Worm (Caenorhabditis elegans) whole organism, L3 larva: ENCODE data around the gene Y55F3AR.2.

ENCODE experiments used
- ZK546.5 ChIP-seq: sonication (generic microtip); optimal IDR thresholded peaks from 2 replicates; lab custom pipeline; 2017; ENCODE audit warnings: missing biosample characterization, missing genetic modification characterization
- aly-2 ChIP-seq: fragments of 150-350 bp; optimal IDR thresholded peaks from 2 replicates; lab custom pipeline; 2014; ENCODE audit warnings: missing biosample characterization, missing genetic modification characterization
- ceh-16 ChIP-seq: sonication (generic microtip); optimal IDR thresholded peaks from 2 replicates; lab custom pipeline; 2017; ENCODE audit warnings: missing biosample characterization, missing genetic modification characterization
- ceh-28 ChIP-seq: fragments of 150-350 bp; optimal IDR thresholded peaks from 2 replicates; lab custom pipeline; 2014; ENCODE audit warnings: missing biosample characterization, missing genetic modification reagents, missing genetic modification characterization
- ceh-82 ChIP-seq: fragments of 150-350 bp; optimal IDR thresholded peaks from 2 replicates; lab custom pipeline; 2014; ENCODE audit warnings: missing biosample characterization, missing genetic modification characterization
- elt-1 ChIP-seq: fragments of 150-350 bp; optimal IDR thresholded peaks from 2 replicates; lab custom pipeline; 2014; ENCODE audit warnings: missing biosample characterization, missing genetic modification characterization
- elt-2 ChIP-seq: sonication (generic microtip); optimal IDR thresholded peaks from 2 replicates; lab custom pipeline; 2016; ENCODE audit warnings: missing genetic modification reagents, mild to moderate bottlenecking, missing genetic modification characterization, missing compliant biosample characterization
- elt-3 ChIP-seq, 3 experiments: fragments of 150-350 bp in 1 of 3; sonication (generic microtip) in 2 of 3; optimal IDR thresholded peaks; 2 replicates in 2 of 3; 4 replicates in 1 of 3; lab custom pipeline; 2014 to 2017; ENCODE audit warnings: missing biosample characterization in 3 of 3, missing genetic modification characterization in 3 of 3
- eor-1 ChIP-seq, 2 experiments: fragments of 150-350 bp; optimal IDR thresholded peaks; 2 replicates each; lab custom pipeline; 2014 to 2018; ENCODE audit warnings: missing biosample characterization in 2 of 2, missing genetic modification characterization in 2 of 2
- fkh-2 ChIP-seq: fragments of 150-350 bp; optimal IDR thresholded peaks from 2 replicates; lab custom pipeline; 2014; ENCODE audit warnings: missing biosample characterization, missing genetic modification reagents, missing genetic modification characterization
- fos-1 ChIP-seq: fragments of 150-350 bp; optimal IDR thresholded peaks from 2 replicates; lab custom pipeline; 2014; ENCODE audit warnings: missing biosample characterization, missing genetic modification characterization
- lsy-12 ChIP-seq: sonication (generic microtip); optimal IDR thresholded peaks from 2 replicates; lab custom pipeline; 2016; ENCODE audit warnings: mild to moderate bottlenecking, missing genetic modification characterization, missing compliant biosample characterization
- mdl-1 ChIP-seq: fragments of 150-350 bp; optimal IDR thresholded peaks from 2 replicates; lab custom pipeline; 2014; ENCODE audit warnings: missing biosample characterization, missing genetic modification characterization
- nfya-1 ChIP-seq: sonication (generic microtip); optimal IDR thresholded peaks from 2 replicates; lab custom pipeline; 2017; ENCODE audit warnings: missing genetic modification characterization, mild to moderate bottlenecking, missing compliant biosample characterization, antibody characterized with exemption, moderate library complexity; ENCODE audit not compliant: insufficient read depth
- nhr-25 ChIP-seq: sonication (generic microtip); optimal IDR thresholded peaks from 2 replicates; lab custom pipeline; 2017; ENCODE audit warnings: missing biosample characterization, missing genetic modification characterization
- nhr-28 ChIP-seq: fragments of 150-350 bp; optimal IDR thresholded peaks from 2 replicates; lab custom pipeline; 2014; ENCODE audit warnings: missing biosample characterization, missing genetic modification characterization
- nhr-67 ChIP-seq: fragments of 150-350 bp; optimal IDR thresholded peaks from 2 replicates; lab custom pipeline; 2014; ENCODE audit warnings: missing biosample characterization, missing genetic modification characterization
- nhr-76 ChIP-seq: fragments of 150-350 bp; sonication (generic microtip); optimal IDR thresholded peaks from 5 replicates; lab custom pipeline; 2014; ENCODE audit warnings: missing biosample characterization, missing genetic modification characterization
- nhr-77 ChIP-seq: fragments of 150-350 bp; optimal IDR thresholded peaks from 2 replicates; lab custom pipeline; 2014; ENCODE audit warnings: missing biosample characterization, missing genetic modification characterization
- pqm-1 ChIP-seq: fragments of 150-350 bp; optimal IDR thresholded peaks from 2 replicates; lab custom pipeline; 2017; ENCODE audit warnings: missing biosample characterization, missing genetic modification characterization, inconsistent platforms
- snpc-4 ChIP-seq: fragments of 150-350 bp; optimal IDR thresholded peaks from 2 replicates; lab custom pipeline; 2014; ENCODE audit warnings: missing biosample characterization, missing genetic modification characterization
- ztf-4 ChIP-seq: fragments of 150-350 bp; optimal IDR thresholded peaks from 2 replicates; lab custom pipeline; 2014; ENCODE audit warnings: missing biosample characterization, missing genetic modification characterization

Gene Y55F3AR.2

DNA sequence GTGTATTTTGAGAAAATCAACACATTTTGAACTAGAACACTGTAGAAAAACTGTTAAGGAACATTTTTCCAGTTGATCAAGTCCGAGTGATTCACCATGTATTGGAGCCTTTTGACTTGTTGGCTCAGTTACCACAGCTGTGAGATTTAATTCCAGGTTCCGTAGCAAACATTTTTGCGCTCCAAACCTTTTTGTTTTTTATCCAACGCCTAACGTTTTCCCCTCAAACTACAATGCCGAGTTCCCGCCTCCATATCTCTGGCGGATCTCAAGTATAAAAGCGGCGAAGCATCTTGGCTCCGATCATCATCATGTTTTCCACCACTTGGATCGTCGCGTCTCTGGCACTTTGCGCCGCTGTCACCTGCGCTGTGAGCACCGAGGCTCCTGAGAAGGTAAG, 32.1 kb downstream of the Y55F3AR.2 start, which contains the start of gene perm-2:
Gene perm-2 (plus strand): TSS at position 301 of the 400 bp plus-strand sequence.
- TF ChIP-seq nhr-28 (tag; lab: Kevin White, UChicago): no peak
- TF ChIP-seq snpc-4 (tag; lab: Kevin White, UChicago): no peak

- TF ChIP-seq pqm-1 (tag; lab: Kevin White, UChicago) (no peak), aly-2 (tag; lab: Kevin White, UChicago) (no peak), lsy-12 (tag; lab: Kevin White, UChicago) (no peak), ztf-4 (tag; lab: Kevin White, UChicago) (no peak), fkh-2 (no peak), elt-2 (tag; lab: Kevin White, UChicago) (no peak), nhr-25 (tag; lab: Kevin White, UChicago) (no peak), ceh-16 (tag; lab: Kevin White, UChicago) (no peak), nhr-76 (tag; lab: Kevin White, UChicago) (no peak), eor-1 (tag; optimal IDR thresholded peaks at IDR 0.05; lab: Kevin White, UChicago) (no peak), elt-1 (tag; lab: Kevin White, UChicago) (no peak), nhr-77 (no peak), ceh-28 (tag; lab: Kevin White, UChicago) (no peak), ZK546.5 (tag; lab: Kevin White, UChicago) (no peak), nfya-1 (tag; lab: Kevin White, UChicago) (no peak), mdl-1 (tag; lab: Kevin White, UChicago) (no peak), nhr-28 (tag; lab: Kevin White, UChicago) (no peak), elt-3 (tag; optimal IDR thresholded peaks at IDR 0.05; lab: Kevin White, UChicago) (no peak)
Measured at ce11 chrIV:1127852-1128251, 33.5 kb downstream of the Y55F3AR.2 start.

- no peak for TF ChIP-seq ceh-82 (tag; lab: Kevin White, UChicago)
- TF ChIP-seq nhr-67: no peak
- no peak for TF ChIP-seq fkh-2
- no peak for TF ChIP-seq snpc-4 (tag; lab: Kevin White, UChicago)
- no peak for TF ChIP-seq nhr-77
- no peak for TF ChIP-seq fos-1 (tag; lab: Kevin White, UChicago)
- no peak for TF ChIP-seq ceh-16 (tag; lab: Kevin White, UChicago)
Measured at ce11 chrIV:1136658-1137057, 42.3 kb downstream of the Y55F3AR.2 start, which contains the start of gene C44B12.6. Gene C44B12.6, minus strand, starts transcription at chrIV:1136758.
